Fruit fly (Drosophila melanogaster) whole organism, prepupa: ENCODE measurements around the gene CG32192.

Experiments used
- CG10631 ChIP-seq: fragments of 200-800 bp; sonication (Bioruptor generic); optimal IDR thresholded peaks from 2 replicates; lab custom pipeline; 2016; ENCODE audit warnings: missing biosample characterization, missing genetic modification characterization
- CG10669 ChIP-seq: fragments of 200-800 bp; sonication (Bioruptor generic); optimal IDR thresholded peaks from 3 replicates; lab custom pipeline; 2018; ENCODE audit warnings: missing biosample characterization, mild to moderate bottlenecking, missing genetic modification characterization, moderate library complexity
- CG11294 ChIP-seq: fragments of 200-800 bp; sonication (Bioruptor generic); IDR thresholded peaks from 2 replicates; pipeline ENCODE4 v1.3.6; 2022; ENCODE audit warnings: missing biosample characterization, missing genetic modification characterization
- CG11762 ChIP-seq: fragments of 200-800 bp; sonication (Bioruptor generic); optimal IDR thresholded peaks from 3 replicates; lab custom pipeline; 2016; ENCODE audit warnings: missing biosample characterization, missing genetic modification characterization; ENCODE audit not compliant: insufficient read depth
- CG11902 ChIP-seq: fragments of 200-800 bp; sonication (Bioruptor generic); optimal IDR thresholded peaks from 3 replicates; lab custom pipeline; 2016; ENCODE audit warnings: missing biosample characterization, missing genetic modification characterization
- CG15336 ChIP-seq: fragments of 200-800 bp; sonication (Bioruptor generic); IDR thresholded peaks from 2 replicates; pipeline ENCODE4 v1.3.6; 2022; ENCODE audit warnings: missing biosample characterization, missing genetic modification characterization
- CG1621 ChIP-seq: fragments of 200-800 bp; sonication (Bioruptor generic); optimal IDR thresholded peaks from 3 replicates; lab custom pipeline; 2018; ENCODE audit warnings: missing biosample characterization, mild to moderate bottlenecking, missing genetic modification characterization
- CG16779 ChIP-seq: fragments of 200-800 bp; sonication (Bioruptor generic); optimal IDR thresholded peaks from 3 replicates; lab custom pipeline; 2017; ENCODE audit warnings: missing biosample characterization, mild to moderate bottlenecking, missing genetic modification characterization
- CG3032 ChIP-seq: fragments of 200-800 bp; optimal IDR thresholded peaks from 2 replicates; lab custom pipeline; 2019; ENCODE audit warnings: missing biosample characterization, mild to moderate bottlenecking, missing genetic modification characterization, moderate library complexity
- CG31627 ChIP-seq: fragments of 200-800 bp; sonication (Bioruptor generic); optimal IDR thresholded peaks from 3 replicates; lab custom pipeline; 2016; ENCODE audit warnings: missing biosample characterization, missing genetic modification characterization
- CG34406 ChIP-seq: fragments of 200-800 bp; sonication (Bioruptor generic); optimal IDR thresholded peaks from 3 replicates; lab custom pipeline; 2016; ENCODE audit warnings: missing biosample characterization, missing genetic modification characterization
- CG3919 ChIP-seq: fragments of 200-800 bp; sonication (Bioruptor generic); optimal IDR thresholded peaks from 3 replicates; lab custom pipeline; 2016; ENCODE audit warnings: missing biosample characterization, missing genetic modification characterization
- CG4318 ChIP-seq: fragments of 200-800 bp; sonication (Bioruptor generic); optimal IDR thresholded peaks from 3 replicates; lab custom pipeline; 2017; ENCODE audit warnings: missing biosample characterization, mild to moderate bottlenecking, missing genetic modification characterization
- CG6163 ChIP-seq: fragments of 200-800 bp; sonication (Bioruptor generic); IDR thresholded peaks from 3 replicates; pipeline ENCODE4 v1.3.6; 2022; ENCODE audit warnings: missing biosample characterization, missing genetic modification characterization
- CG6276 ChIP-seq: fragments of 200-800 bp; sonication (Bioruptor generic); optimal IDR thresholded peaks from 2 replicates; lab custom pipeline; 2017; ENCODE audit warnings: missing biosample characterization, mild to moderate bottlenecking, missing genetic modification characterization
- CG6792 ChIP-seq: fragments of 200-800 bp; sonication (Bioruptor generic); optimal IDR thresholded peaks from 3 replicates; lab custom pipeline; 2016; ENCODE audit warnings: missing biosample characterization, missing genetic modification characterization
- CG6854 ChIP-seq: fragments of 200-800 bp; sonication (Bioruptor generic); optimal IDR thresholded peaks from 2 replicates; lab custom pipeline; 2017; ENCODE audit warnings: missing biosample characterization, mild to moderate bottlenecking, missing genetic modification characterization
- CG7368 ChIP-seq: fragments of 200-800 bp; sonication (Bioruptor generic); optimal IDR thresholded peaks from 3 replicates; lab custom pipeline; 2016; ENCODE audit warnings: missing biosample characterization, missing genetic modification characterization
- CG8319 ChIP-seq: fragments of 200-800 bp; sonication (Bioruptor generic); optimal IDR thresholded peaks from 3 replicates; lab custom pipeline; 2016; ENCODE audit warnings: missing biosample characterization, missing genetic modification characterization
- CG8632 ChIP-seq: fragments of 200-800 bp; sonication (Bioruptor generic); optimal IDR thresholded peaks from 3 replicates; lab custom pipeline; 2016; ENCODE audit warnings: missing biosample characterization, missing genetic modification characterization
- CG9139 ChIP-seq: fragments of 200-800 bp; sonication (Bioruptor generic); optimal IDR thresholded peaks from 3 replicates; lab custom pipeline; 2017; ENCODE audit warnings: missing biosample characterization, mild to moderate bottlenecking, missing genetic modification characterization
- Eip75B ChIP-seq: fragments of 200-800 bp; sonication (Bioruptor generic); optimal IDR thresholded peaks from 3 replicates; lab custom pipeline; 2016; ENCODE audit warnings: missing biosample characterization, missing genetic modification characterization
- Eip78C ChIP-seq: fragments of 200-800 bp; sonication (Bioruptor generic); peaks from one replicate; lab custom pipeline; 2016; ENCODE audit warnings: missing biosample characterization, missing genetic modification characterization
- Ets21C ChIP-seq: fragments of 200-800 bp; sonication (Bioruptor generic); optimal IDR thresholded peaks from 3 replicates; lab custom pipeline; 2016; ENCODE audit warnings: missing biosample characterization, missing genetic modification characterization
- Ets96B ChIP-seq: fragments of 200-800 bp; optimal IDR thresholded peaks from 2 replicates; lab custom pipeline; 2019; ENCODE audit warnings: missing biosample characterization, mild to moderate bottlenecking, missing genetic modification characterization, moderate library complexity
- Gug ChIP-seq: fragments of 200-800 bp; sonication (Bioruptor generic); IDR thresholded peaks from 2 replicates; pipeline ENCODE4 v1.3.6; 2022; ENCODE audit warnings: missing biosample characterization, missing genetic modification characterization
- Hr38 ChIP-seq: sonication (Bioruptor generic); optimal IDR thresholded peaks from 2 replicates; lab custom pipeline; 2016; ENCODE audit warnings: missing biosample characterization, missing genetic modification characterization
- Hr39 ChIP-seq: fragments of 200-800 bp; sonication (Bioruptor generic); optimal IDR thresholded peaks from 2 replicates; lab custom pipeline; 2016; ENCODE audit warnings: missing biosample characterization, missing genetic modification characterization
- Hr4 ChIP-seq: fragments of 200-800 bp; sonication (Bioruptor generic); optimal IDR thresholded peaks from 3 replicates; lab custom pipeline; 2016; ENCODE audit warnings: missing biosample characterization, missing genetic modification characterization
- Lpt ChIP-seq: fragments of 200-800 bp; sonication (Bioruptor generic); optimal IDR thresholded peaks from 3 replicates; lab custom pipeline; 2016; ENCODE audit warnings: missing biosample characterization, missing genetic modification characterization
- Met ChIP-seq: fragments of 200-800 bp; sonication (Bioruptor generic); optimal IDR thresholded peaks from 3 replicates; lab custom pipeline; 2016; ENCODE audit warnings: missing biosample characterization, missing genetic modification characterization
- OdsH ChIP-seq: fragments of 200-800 bp; sonication (Bioruptor generic); optimal IDR thresholded peaks from 3 replicates; lab custom pipeline; 2016; ENCODE audit warnings: missing biosample characterization, missing genetic modification characterization
- Smox ChIP-seq: fragments of 200-800 bp; sonication (Bioruptor generic); optimal IDR thresholded peaks from 3 replicates; lab custom pipeline; 2016; ENCODE audit warnings: missing biosample characterization, missing genetic modification characterization
- Sox102F ChIP-seq: fragments of 200-800 bp; sonication (Bioruptor generic); optimal IDR thresholded peaks from 2 replicates; lab custom pipeline; 2016; ENCODE audit warnings: missing biosample characterization, mild to moderate bottlenecking, missing genetic modification characterization
- Sox14 ChIP-seq: fragments of 200-800 bp; sonication (Bioruptor generic); optimal IDR thresholded peaks from 3 replicates; lab custom pipeline; 2016; ENCODE audit warnings: missing biosample characterization, missing genetic modification characterization
- Sox15 ChIP-seq: fragments of 200-800 bp; sonication (Bioruptor generic); optimal IDR thresholded peaks from 3 replicates; lab custom pipeline; 2016; ENCODE audit warnings: missing biosample characterization, missing genetic modification characterization
- achi ChIP-seq: fragments of 200-800 bp; sonication (Bioruptor generic); optimal IDR thresholded peaks from 3 replicates; lab custom pipeline; 2016; ENCODE audit warnings: missing biosample characterization, missing genetic modification characterization
- acj6 ChIP-seq: fragments of 200-800 bp; sonication (Bioruptor generic); optimal IDR thresholded peaks from 3 replicates; lab custom pipeline; 2016; ENCODE audit warnings: missing biosample characterization, missing genetic modification characterization
- dsx ChIP-seq: fragments of 200-800 bp; optimal IDR thresholded peaks from 3 replicates; lab custom pipeline; 2019; ENCODE audit warnings: missing biosample characterization, mild to moderate bottlenecking, missing genetic modification characterization, moderate library complexity; ENCODE audit not compliant: poor library complexity, severe bottlenecking
- eg ChIP-seq: fragments of 200-800 bp; sonication (Bioruptor generic); IDR thresholded peaks from 3 replicates; pipeline ENCODE4 v1.3.6; 2022; ENCODE audit warnings: missing biosample characterization, missing genetic modification characterization
- esn ChIP-seq: fragments of 200-800 bp; sonication (Bioruptor generic); optimal IDR thresholded peaks from 2 replicates; lab custom pipeline; 2016; ENCODE audit warnings: missing biosample characterization, mild to moderate bottlenecking, missing genetic modification characterization, moderate library complexity
- fd59A ChIP-seq: fragments of 200-800 bp; sonication (Bioruptor generic); optimal IDR thresholded peaks from 2 replicates; lab custom pipeline; 2017; ENCODE audit warnings: missing biosample characterization, mild to moderate bottlenecking, missing genetic modification characterization, missing genetic modification reagents
- fd85E ChIP-seq: fragments of 200-800 bp; sonication (Bioruptor generic); optimal IDR thresholded peaks from 3 replicates; lab custom pipeline; 2016; ENCODE audit warnings: missing biosample characterization, missing genetic modification characterization
- fkh ChIP-seq: fragments of 200-800 bp; sonication (Bioruptor generic); optimal IDR thresholded peaks from 3 replicates; lab custom pipeline; 2017; ENCODE audit warnings: missing biosample characterization, mild to moderate bottlenecking, missing genetic modification characterization, moderate library complexity
- lz ChIP-seq: fragments of 200-800 bp; sonication (Bioruptor generic); optimal IDR thresholded peaks from 3 replicates; lab custom pipeline; 2016; ENCODE audit warnings: missing biosample characterization, missing genetic modification characterization
- pdm3 ChIP-seq: fragments of 200-800 bp; sonication (Bioruptor generic); optimal IDR thresholded peaks from 3 replicates; lab custom pipeline; 2016; ENCODE audit warnings: missing biosample characterization, missing genetic modification characterization
- salr ChIP-seq, 2 experiments: fragments of 200-800 bp; sonication (Bioruptor generic); optimal IDR thresholded peaks; 3 replicates each; lab custom pipeline; 2016 to 2018; ENCODE audit warnings: missing biosample characterization in 2 of 2, missing genetic modification characterization in 2 of 2, mild to moderate bottlenecking in 1 of 2
- ss ChIP-seq, 2 experiments: fragments of 200-800 bp; sonication (Bioruptor generic); optimal IDR thresholded peaks; 2 replicates in 1 of 2; 3 replicates in 1 of 2; lab custom pipeline; 2017 to 2018; ENCODE audit warnings: mild to moderate bottlenecking in 2 of 2, missing biosample characterization in 2 of 2, missing genetic modification characterization in 2 of 2, moderate library complexity in 1 of 2
- svp ChIP-seq: fragments of 200-800 bp; sonication (Bioruptor generic); peaks from one replicate; lab custom pipeline; 2016; ENCODE audit warnings: missing biosample characterization, missing genetic modification characterization
- topi ChIP-seq: fragments of 200-800 bp; sonication (Bioruptor generic); optimal IDR thresholded peaks from 3 replicates; lab custom pipeline; 2016; ENCODE audit warnings: missing biosample characterization, missing genetic modification characterization
- vri ChIP-seq: fragments of 200-800 bp; sonication (Bioruptor generic); optimal IDR thresholded peaks from 3 replicates; lab custom pipeline; 2016; ENCODE audit warnings: missing biosample characterization, mild to moderate bottlenecking, missing genetic modification characterization

Gene CG32192

DNA sequence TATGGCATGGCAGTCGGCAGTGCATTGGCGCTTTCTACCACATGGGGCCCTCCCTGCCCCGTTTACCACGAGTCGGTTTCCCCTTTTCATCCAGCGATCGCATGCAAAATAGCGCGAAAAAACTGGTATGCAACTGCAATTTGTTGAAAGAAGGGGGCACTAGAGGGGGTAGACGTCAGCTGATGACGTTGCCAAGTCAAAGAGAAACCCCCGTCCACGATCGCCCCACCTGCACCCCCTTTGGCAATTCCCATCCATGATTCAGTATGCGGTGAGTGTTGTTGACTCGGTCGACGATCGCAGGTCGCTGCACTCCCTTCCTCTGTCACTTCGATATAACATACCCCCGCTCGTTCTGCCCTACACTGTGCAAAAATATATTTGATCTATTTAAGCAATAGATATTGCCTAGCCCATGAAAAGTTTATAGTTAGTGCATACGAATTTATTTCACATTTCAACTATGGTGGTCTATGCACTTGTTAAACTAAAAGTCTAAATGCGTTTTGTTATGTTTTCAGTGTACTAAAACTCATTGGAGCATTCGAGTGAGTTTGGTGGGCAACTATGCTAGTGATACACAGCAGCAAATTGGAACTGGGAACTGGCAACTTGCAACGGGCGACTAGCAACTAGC lies 31.3 kb upstream of the CG32192 start:
- TF ChIP-seq Hr38 (peak; percentile 87), fd85E (peak; percentile 72), topi (GFP tag; lab: Kevin White, UChicago) (peak; percentile 90), salr (GFP tag; optimal IDR thresholded peaks at IDR 0.05; lab: Kevin White, UChicago) (peak; percentile 96 to 98), CG9139 (GFP tag; lab: Kevin White, UChicago) (peak; percentile 90), Hr4 (GFP tag; lab: Kevin White, UChicago) (peak; percentile 99), Ets96B (tag; lab: Kevin White, UChicago) (peak; percentile 97), Sox102F (GFP tag; lab: Kevin White, UChicago) (peak; percentile 88), CG6276 (GFP tag; lab: Kevin White, UChicago) (peak; percentile 98), fkh (GFP tag; lab: Kevin White, UChicago) (no peak), Smox (GFP tag; lab: Kevin White, UChicago) (peak; percentile 78), CG6163 (peak; percentile 99), OdsH (GFP tag; lab: Kevin White, UChicago) (peak; percentile 96), acj6 (peak; percentile 95), CG3919 (GFP tag; lab: Kevin White, UChicago) (peak; percentile 98), CG11902 (peak; percentile 74), CG3032 (tag; lab: Kevin White, UChicago) (peak; percentile 97), CG8319 (GFP tag; lab: Kevin White, UChicago) (peak; percentile 84), pdm3 (GFP tag; lab: Kevin White, UChicago) (peak; percentile 97), svp (GFP tag; lab: Kevin White, UChicago) (peak; percentile 91), CG4318 (GFP tag; lab: Kevin White, UChicago) (peak; percentile 99), CG1621 (tag; lab: Kevin White, UChicago) (peak; percentile 97), ss (GFP tag; optimal IDR thresholded peaks at IDR 0.05; lab: Kevin White, UChicago) (peak; percentile 93 to 96), Hr39 (peak; percentile 91), Ets21C (GFP tag; lab: Kevin White, UChicago) (peak; percentile 75), Sox15 (GFP tag; lab: Kevin White, UChicago) (peak; percentile 79), Eip78C (peak; percentile 99), dsx (peak; percentile 96), achi (GFP tag; lab: Kevin White, UChicago) (peak; percentile 96), CG34406 (GFP tag; lab: Kevin White, UChicago) (peak; percentile 87), CG6854 (GFP tag; lab: Kevin White, UChicago) (peak; percentile 60), Sox14 (GFP tag; lab: Kevin White, UChicago) (peak; percentile 98), vri (GFP tag; lab: Kevin White, UChicago) (peak; percentile 85), fd59A (GFP tag; lab: Kevin White, UChicago) (peak; percentile 93), CG11294 (GFP tag; lab: Robert Waterston, UW) (peak; percentile 90), CG10669 (GFP tag; lab: Kevin White, UChicago) (peak; percentile 98), esn (peak; percentile 90), Lpt (GFP tag; lab: Kevin White, UChicago) (peak; percentile 99), eg (GFP tag; lab: Robert Waterston, UW) (peak; percentile 98), CG6792 (GFP tag; lab: Kevin White, UChicago) (peak; percentile 90), Eip75B (GFP tag; lab: Kevin White, UChicago) (peak; percentile 97), CG11762 (peak; percentile 92), CG10631 (peak; percentile 99), CG31627 (GFP tag; lab: Kevin White, UChicago) (peak; percentile 87), Met (peak; percentile 90), CG16779 (tag; lab: Kevin White, UChicago) (peak; percentile 94), CG8632 (GFP tag; lab: Kevin White, UChicago) (peak; percentile 89), lz (GFP tag; lab: Kevin White, UChicago) (peak; percentile 88), CG15336 (GFP tag; lab: Robert Waterston, UW) (peak; percentile 98), CG7368 (peak; percentile 94), Gug (GFP tag; lab: Robert Waterston, UW) (peak; percentile 97)
